Fruit fly (Drosophila melanogaster) whole organism, adult: ENCODE measurements around the gene CG14770.
A peak's percentile ranks its signal among the peaks of the same experiment; 100 is the strongest.

Experiments
- CG11617 ChIP-seq: fragments of 200-800 bp; sonication (Bioruptor generic); optimal IDR thresholded peaks from 2 replicates; lab custom pipeline; 2017; ENCODE audit warnings: mild to moderate bottlenecking, missing biosample characterization, missing genetic modification reagents, missing genetic modification characterization
- CG12768 ChIP-seq: fragments of 200-800 bp; sonication (Bioruptor generic); optimal IDR thresholded peaks from 2 replicates; lab custom pipeline; 2017; ENCODE audit warnings: missing biosample characterization, missing genetic modification characterization, mild to moderate bottlenecking, moderate library complexity, missing genetic modification reagents
- CG14711 ChIP-seq: fragments of 200-800 bp; sonication (Bioruptor generic); optimal IDR thresholded peaks from 2 replicates; lab custom pipeline; 2018; ENCODE audit warnings: missing biosample characterization, mild to moderate bottlenecking, missing genetic modification characterization, moderate library complexity
- CG1620 ChIP-seq: fragments of 200-800 bp; sonication (Bioruptor generic); optimal IDR thresholded peaks from 2 replicates; lab custom pipeline; 2016; ENCODE audit warnings: missing biosample characterization, missing genetic modification characterization
- CG5204 ChIP-seq: fragments of 200-800 bp; sonication (Bioruptor generic); optimal IDR thresholded peaks from 2 replicates; lab custom pipeline; 2016; ENCODE audit warnings: missing biosample characterization, missing genetic modification characterization
- CG7045 ChIP-seq: fragments of 200-800 bp; sonication (Bioruptor generic); optimal IDR thresholded peaks from 2 replicates; lab custom pipeline; 2017; ENCODE audit warnings: missing biosample characterization, mild to moderate bottlenecking, missing genetic modification characterization
- CG7101 ChIP-seq: fragments of 200-800 bp; sonication (Bioruptor generic); optimal IDR thresholded peaks from 2 replicates; lab custom pipeline; 2018; ENCODE audit warnings: missing biosample characterization, mild to moderate bottlenecking, missing genetic modification characterization, moderate library complexity
- Crg-1 ChIP-seq: fragments of 200-800 bp; sonication (Bioruptor generic); optimal IDR thresholded peaks from 2 replicates; lab custom pipeline; 2016; ENCODE audit warnings: missing biosample characterization, missing genetic modification characterization
- Hr96 ChIP-seq: fragments of 200-800 bp; sonication (Bioruptor generic); optimal IDR thresholded peaks from 2 replicates; lab custom pipeline; 2016; ENCODE audit warnings: missing biosample characterization, missing genetic modification characterization
- Mnt ChIP-seq: fragments of 200-800 bp; sonication (Bioruptor generic); optimal IDR thresholded peaks from 2 replicates; lab custom pipeline; 2016; ENCODE audit warnings: missing biosample characterization, mild to moderate bottlenecking, missing genetic modification characterization
- cic ChIP-seq: fragments of 200-800 bp; sonication (Bioruptor generic); optimal IDR thresholded peaks from 2 replicates; lab custom pipeline; 2017; ENCODE audit warnings: missing biosample characterization, mild to moderate bottlenecking, missing genetic modification characterization, moderate library complexity
- ovo ChIP-seq: fragments of 200-800 bp; sonication (Bioruptor generic); optimal IDR thresholded peaks from 2 replicates; lab custom pipeline; 2016; ENCODE audit warnings: missing biosample characterization, missing genetic modification characterization
- tj ChIP-seq: fragments of 200-800 bp; sonication (Bioruptor generic); optimal IDR thresholded peaks from 3 replicates; lab custom pipeline; 2017; ENCODE audit warnings: missing biosample characterization, mild to moderate bottlenecking, missing genetic modification characterization, moderate library complexity

DNA sequence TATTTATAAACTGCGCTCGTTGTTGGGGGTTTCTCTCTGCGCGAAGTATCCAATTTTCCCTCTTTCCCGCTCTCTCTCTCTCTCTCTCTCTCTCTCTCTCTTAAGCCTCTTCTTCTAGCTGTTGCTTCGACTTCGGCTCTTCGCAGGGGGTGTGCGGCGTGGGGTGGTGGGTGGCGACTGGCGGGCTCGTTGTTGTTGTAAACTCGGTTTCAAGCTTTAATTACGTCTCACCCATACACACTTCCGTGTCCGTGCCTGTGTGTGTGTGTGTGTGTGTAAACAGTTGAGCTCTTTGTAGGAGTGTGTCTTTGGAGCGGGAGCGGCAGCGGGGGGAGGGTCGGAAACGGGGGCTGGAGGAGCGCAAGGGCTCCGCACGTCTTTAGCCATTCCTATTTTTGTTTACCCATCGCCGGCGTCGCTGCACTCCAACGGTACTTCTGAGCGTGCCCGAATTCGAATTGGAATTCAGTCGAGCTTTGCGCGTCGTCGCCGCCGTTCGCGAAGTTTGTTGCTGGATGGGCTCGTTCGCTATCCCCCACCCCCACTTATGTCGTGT lies 19.2 kb downstream of the CG14770 start:
- TF ChIP-seq CG11617 (GFP tag; lab: Kevin White, UChicago) (no peak), CG12768 (GFP tag; lab: Kevin White, UChicago) (peak; percentile 36), Hr96 (no peak), CG14711 (tag; lab: Kevin White, UChicago) (no peak), CG7045 (GFP tag; lab: Kevin White, UChicago) (no peak), Crg-1 (GFP tag; lab: Kevin White, UChicago) (no peak), tj (peak; percentile 36), Mnt (GFP tag; lab: Kevin White, UChicago) (no peak), CG1620 (no peak), CG5204 (GFP tag; lab: Kevin White, UChicago) (no peak), CG7101 (no peak), ovo (GFP tag; lab: Kevin White, UChicago) (peak; percentile 90), cic (GFP tag; lab: Kevin White, UChicago) (no peak)
